Worm (Caenorhabditis elegans) whole organism, early embryonic: ENCODE results near the gene C15C7.6.

Source experiments
- B0310.2 ChIP-seq: sonication (generic microtip); optimal IDR thresholded peaks from 2 replicates; lab custom pipeline; 2016; ENCODE audit warnings: mild to moderate bottlenecking, missing genetic modification characterization, missing compliant biosample characterization
- F13C5.2 ChIP-seq: sonication (generic microtip); optimal IDR thresholded peaks from 2 replicates; lab custom pipeline; 2017; ENCODE audit warnings: mild to moderate bottlenecking, missing genetic modification characterization, inconsistent platforms, missing compliant biosample characterization
- aly-1 ChIP-seq: sonication (generic microtip); optimal IDR thresholded peaks from 2 replicates; lab custom pipeline; 2016; ENCODE audit warnings: missing genetic modification characterization, missing compliant biosample characterization
- ama-1 ChIP-seq: fragments of 150-350 bp; optimal IDR thresholded peaks from 2 replicates; lab custom pipeline; 2014
- ceh-13 ChIP-seq: fragments of 200-800 bp; sonication (Bioruptor generic); optimal IDR thresholded peaks from 2 replicates; lab custom pipeline; 2018; ENCODE audit warnings: mild to moderate bottlenecking, missing genetic modification characterization, missing compliant biosample characterization
- ceh-36 ChIP-seq: sonication (generic microtip); optimal IDR thresholded peaks from 2 replicates; lab custom pipeline; 2016; ENCODE audit warnings: missing genetic modification characterization, inconsistent platforms, missing compliant biosample characterization
- ets-7 ChIP-seq: sonication (generic microtip); optimal IDR thresholded peaks from 2 replicates; lab custom pipeline; 2016; ENCODE audit warnings: missing genotype, missing genetic modification characterization, missing compliant biosample characterization
- flt-1 ChIP-seq: fragments of 200-800 bp; sonication (Bioruptor generic); IDR thresholded peaks from 2 replicates; pipeline ENCODE4 v1.3.6; 2022; ENCODE audit warnings: missing genetic modification characterization, missing compliant biosample characterization
- hmbx-1 ChIP-seq: sonication (generic microtip); optimal IDR thresholded peaks from 2 replicates; lab custom pipeline; 2016; ENCODE audit warnings: mild to moderate bottlenecking, missing genetic modification characterization, missing compliant biosample characterization
- hmg-4 ChIP-seq: fragments of 200-800 bp; sonication (Bioruptor generic); optimal IDR thresholded peaks from 2 replicates; lab custom pipeline; 2018; ENCODE audit warnings: mild to moderate bottlenecking, missing genetic modification characterization, missing compliant biosample characterization
- hnd-1 ChIP-seq: sonication (generic microtip); optimal IDR thresholded peaks from 2 replicates; lab custom pipeline; 2016; ENCODE audit warnings: missing genetic modification characterization, missing compliant biosample characterization
- pes-1 ChIP-seq: fragments of 200-800 bp; sonication (Bioruptor generic); IDR thresholded peaks from 2 replicates; pipeline ENCODE4 v1.3.6; 2022; ENCODE audit warnings: missing genetic modification reagents, missing genetic modification characterization, missing compliant biosample characterization
- scrt-1 ChIP-seq: fragments of 200-800 bp; sonication (Bioruptor generic); IDR thresholded peaks from 2 replicates; pipeline ENCODE4 v1.3.6; 2022; ENCODE audit warnings: missing genetic modification characterization, missing compliant biosample characterization
- sea-1 ChIP-seq: fragments of 200-800 bp; sonication (Bioruptor generic); conservative IDR thresholded peaks from 2 replicates; pipeline ENCODE4 v1.3.6; 2022; ENCODE audit warnings: missing genetic modification characterization, missing compliant biosample characterization
- tbx-11 ChIP-seq: fragments of 200-800 bp; sonication (Bioruptor generic); IDR thresholded peaks from 2 replicates; pipeline ENCODE4 v1.3.6; 2022; ENCODE audit warnings: missing genetic modification characterization, missing compliant biosample characterization
- tbx-37 ChIP-seq: fragments of 200-800 bp; sonication (Bioruptor generic); conservative IDR thresholded peaks from 2 replicates; pipeline ENCODE4 v1.3.6; 2022; ENCODE audit warnings: missing genetic modification reagents, missing genetic modification characterization, missing compliant biosample characterization
- tra-4 ChIP-seq: sonication (generic microtip); optimal IDR thresholded peaks from 2 replicates; lab custom pipeline; 2017; ENCODE audit warnings: missing genetic modification characterization, missing compliant biosample characterization

The C15C7.6 gene

DNA sequence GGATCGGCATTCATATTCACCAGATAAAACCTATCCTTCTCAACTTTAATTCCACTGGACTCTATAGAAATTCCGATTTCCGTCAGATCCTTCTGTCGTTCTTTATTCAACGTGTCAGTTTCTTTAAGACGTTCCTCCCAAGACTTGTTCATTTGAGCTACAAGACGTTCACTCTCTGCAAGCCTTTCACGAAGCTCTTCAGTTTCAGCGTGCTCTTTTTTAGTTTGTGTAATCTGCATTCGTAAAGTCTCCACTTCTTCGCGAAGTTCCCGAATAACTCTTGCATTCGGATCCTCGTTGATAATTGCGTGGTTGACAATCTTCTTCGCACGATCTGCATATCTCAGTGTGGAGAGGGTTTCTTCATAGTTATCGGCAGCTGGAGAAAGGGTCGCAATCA, 6.4 kb upstream of the C15C7.6 start:
- TF ChIP-seq ceh-13 (GFP tag; lab: Kevin White, UChicago), result no peak
- TF ChIP-seq tbx-11 (GFP tag; lab: Robert Waterston, UW), result no peak
- TF ChIP-seq hnd-1 (tag; lab: Kevin White, UChicago), result no peak
- TF ChIP-seq ets-7 (tag; lab: Kevin White, UChicago), result no peak
- TF ChIP-seq B0310.2 (tag; lab: Kevin White, UChicago), result no peak
- TF ChIP-seq ceh-36 (tag; lab: Kevin White, UChicago), result no peak
- TF ChIP-seq scrt-1, result no peak
- TF ChIP-seq F13C5.2 (tag; lab: Kevin White, UChicago), result no peak
- TF ChIP-seq tbx-37 (GFP tag; lab: Robert Waterston, UW), result no peak
- no peak for TF ChIP-seq pes-1 (GFP tag; lab: Robert Waterston, UW)
- TF ChIP-seq sea-1 (GFP tag; lab: Robert Waterston, UW), result no peak
- no peak for TF ChIP-seq hmbx-1

DNA sequence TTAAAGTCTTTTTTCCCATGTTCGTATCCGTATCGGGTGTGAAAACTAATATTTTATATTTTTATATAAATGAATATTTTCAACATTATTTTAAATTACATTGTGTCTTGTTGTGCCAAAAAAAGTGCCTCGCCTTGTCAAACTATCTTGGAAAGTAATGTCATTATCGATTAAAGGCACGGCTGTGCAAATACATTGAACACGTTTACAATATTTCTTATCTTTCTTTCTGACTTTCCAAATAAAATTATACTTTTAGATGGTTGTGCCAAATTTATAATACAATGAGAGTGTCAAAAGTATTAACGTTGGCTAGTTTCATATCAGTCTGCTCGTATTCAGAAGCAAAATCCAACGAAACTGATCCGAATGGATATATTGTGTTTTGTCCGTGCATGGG, 4.8 kb downstream of the C15C7.6 start, which contains the start of gene pfut-1:
Gene pfut-1 (plus strand): TSS at position 258 of the 400 bp plus-strand sequence.
- TF ChIP-seq tbx-11 (GFP tag; lab: Robert Waterston, UW) (no peak), B0310.2 (tag; lab: Kevin White, UChicago) (no peak), sea-1 (GFP tag; lab: Robert Waterston, UW) (no peak), tra-4 (no peak), ceh-13 (GFP tag; lab: Kevin White, UChicago) (no peak), hmg-4 (GFP tag; lab: Kevin White, UChicago) (no peak), flt-1 (no peak), aly-1 (tag; lab: Kevin White, UChicago) (no peak)

DNA sequence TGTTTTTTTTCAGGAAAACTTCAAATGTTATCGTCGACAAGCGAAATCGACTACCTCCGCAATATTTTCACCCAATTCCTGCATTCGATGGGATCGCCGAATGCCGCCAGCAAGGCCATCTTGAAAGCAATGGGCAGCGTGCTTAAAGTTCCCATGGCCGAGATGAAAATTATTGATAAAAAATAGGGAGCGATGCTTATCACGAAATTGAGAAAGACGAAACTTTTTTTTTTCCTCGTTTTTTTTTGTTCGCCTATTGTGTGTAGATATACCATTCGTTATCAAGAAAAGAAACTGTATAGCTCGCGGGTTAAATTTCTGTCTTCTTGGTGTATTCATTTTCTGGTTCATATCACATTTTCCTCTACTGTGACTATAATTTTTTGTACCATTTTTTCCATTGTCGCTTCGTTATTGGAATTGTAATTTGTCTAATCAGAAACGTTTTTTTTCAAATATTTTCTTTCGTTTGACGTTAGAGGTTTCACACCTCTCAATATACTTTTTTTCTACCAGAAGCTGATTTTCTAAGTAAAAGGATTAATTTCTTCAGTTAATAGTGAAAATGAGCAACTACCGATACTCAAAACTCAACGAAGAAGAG, 6.3 kb downstream of the C15C7.6 start, which contains the start of gene syx-6:
Gene syx-6 (plus strand): TSS at position 554 of the 604 bp plus-strand sequence.
- no peak for TF ChIP-seq ceh-13 (GFP tag; lab: Kevin White, UChicago)
- no peak for TF ChIP-seq ceh-36 (tag; lab: Kevin White, UChicago)
- TF ChIP-seq ets-7 (tag; lab: Kevin White, UChicago), result no peak
- TF ChIP-seq flt-1, result no peak
- no peak for TF ChIP-seq aly-1 (tag; lab: Kevin White, UChicago)
- TF ChIP-seq hnd-1 (tag; lab: Kevin White, UChicago), result no peak
- no peak for TF ChIP-seq sea-1 (GFP tag; lab: Robert Waterston, UW)
- no peak for TF ChIP-seq ama-1 (lab: Kevin White, UChicago)
- no peak for TF ChIP-seq hmbx-1
- TF ChIP-seq scrt-1, result no peak
- TF ChIP-seq F13C5.2 (tag; lab: Kevin White, UChicago), result no peak
- no peak for TF ChIP-seq tbx-11 (GFP tag; lab: Robert Waterston, UW)
- TF ChIP-seq tra-4, result no peak
- TF ChIP-seq pes-1 (GFP tag; lab: Robert Waterston, UW), result no peak
- TF ChIP-seq B0310.2 (tag; lab: Kevin White, UChicago), result no peak
- no peak for TF ChIP-seq hmg-4 (GFP tag; lab: Kevin White, UChicago)
- TF ChIP-seq tbx-37 (GFP tag; lab: Robert Waterston, UW), result no peak

DNA sequence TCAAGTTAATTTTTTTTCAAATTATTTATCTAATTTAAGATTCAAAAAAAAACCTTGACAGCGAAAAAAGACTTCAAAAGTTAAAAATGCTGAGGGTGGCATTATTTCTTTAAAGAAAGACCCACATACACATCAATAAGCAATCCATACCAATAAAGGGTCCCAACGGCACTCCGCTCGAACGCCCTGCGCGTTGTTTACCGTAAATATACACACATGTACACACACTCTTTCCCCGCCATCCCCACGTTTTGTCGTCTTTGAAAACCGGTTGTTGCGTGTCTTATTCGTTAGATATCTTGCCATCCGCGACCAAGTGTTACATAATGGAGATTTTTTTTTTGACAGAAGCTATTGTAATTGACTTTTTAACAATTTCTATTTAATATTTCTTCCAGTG, 10.8 kb downstream of the C15C7.6 start, which contains the start of gene gcc-1:
Gene gcc-1 (plus strand): TSS at position 399 of the 400 bp plus-strand sequence.
- TF ChIP-seq aly-1 (tag; lab: Kevin White, UChicago) (no peak), flt-1 (0 out of 2 replicates have a peak, but pooled peaks have one; percentile 9), tbx-37 (GFP tag; lab: Robert Waterston, UW) (0 out of 2 replicates have a peak, but pooled peaks have one; percentile 21)

ce11 chrX:3156062-3156791, 14.1 kb downstream of the C15C7.6 start:
- TF ChIP-seq scrt-1, result no peak
- TF ChIP-seq ceh-13 (GFP tag; lab: Kevin White, UChicago), result no peak
- TF ChIP-seq tra-4, result no peak
- TF ChIP-seq aly-1 (tag; lab: Kevin White, UChicago), result no peak
- no peak for TF ChIP-seq B0310.2 (tag; lab: Kevin White, UChicago)
- no peak for TF ChIP-seq tbx-37 (GFP tag; lab: Robert Waterston, UW)
- TF ChIP-seq tbx-11 (GFP tag; lab: Robert Waterston, UW), result no peak
- TF ChIP-seq hmbx-1, result no peak
- no peak for TF ChIP-seq hnd-1 (tag; lab: Kevin White, UChicago)
- TF ChIP-seq sea-1 (GFP tag; lab: Robert Waterston, UW), result no peak
- no peak for TF ChIP-seq F13C5.2 (tag; lab: Kevin White, UChicago)
- TF ChIP-seq ets-7 (tag; lab: Kevin White, UChicago), result no peak
- no peak for TF ChIP-seq flt-1
- no peak for TF ChIP-seq hmg-4 (GFP tag; lab: Kevin White, UChicago)
- no peak for TF ChIP-seq ceh-36 (tag; lab: Kevin White, UChicago)
- no peak for TF ChIP-seq ama-1 (lab: Kevin White, UChicago)
- no peak for TF ChIP-seq pes-1 (GFP tag; lab: Robert Waterston, UW)

- TF ChIP-seq tbx-37 (GFP tag; lab: Robert Waterston, UW) (no peak), ama-1 (lab: Kevin White, UChicago) (no peak), hmg-4 (GFP tag; lab: Kevin White, UChicago) (no peak), flt-1 (no peak), tra-4 (no peak), F13C5.2 (tag; lab: Kevin White, UChicago) (no peak), ceh-13 (GFP tag; lab: Kevin White, UChicago) (no peak), hmbx-1 (no peak), tbx-11 (GFP tag; lab: Robert Waterston, UW) (no peak), scrt-1 (no peak), B0310.2 (tag; lab: Kevin White, UChicago) (no peak), sea-1 (GFP tag; lab: Robert Waterston, UW) (no peak), pes-1 (GFP tag; lab: Robert Waterston, UW) (no peak), hnd-1 (tag; lab: Kevin White, UChicago) (no peak), aly-1 (tag; lab: Kevin White, UChicago) (no peak), ceh-36 (tag; lab: Kevin White, UChicago) (no peak), ets-7 (tag; lab: Kevin White, UChicago) (no peak)
These were observed 15.1 kb downstream of the C15C7.6 start for ce11 chrX:3155111-3155843.
